Fruit fly (Drosophila melanogaster) whole organism, embryonic: ENCODE data around the gene GABA-B-R2.

ENCODE experiments used
- ATbp ChIP-seq: fragments of 200-800 bp; sonication (Bioruptor generic); optimal IDR thresholded peaks from 2 replicates; lab custom pipeline; 2017; ENCODE audit warnings: missing biosample characterization, mild to moderate bottlenecking, missing genetic modification characterization, missing genetic modification reagents
- Atf-2 ChIP-seq: fragments of 200-800 bp; sonication (Bioruptor generic); optimal IDR thresholded peaks from 2 replicates; lab custom pipeline; 2016; ENCODE audit warnings: missing biosample characterization, missing genetic modification characterization
- B-H1 ChIP-seq: fragments of 200-800 bp; sonication (Bioruptor generic); IDR thresholded peaks from 3 replicates; pipeline ENCODE4 v1.3.6; 2022; ENCODE audit warnings: missing biosample characterization, missing genetic modification characterization
- CG10267 ChIP-seq: fragments of 200-800 bp; sonication (Bioruptor generic); optimal IDR thresholded peaks from 2 replicates; lab custom pipeline; 2018; ENCODE audit warnings: missing biosample characterization, mild to moderate bottlenecking, missing genetic modification characterization, moderate library complexity
- CG10959 ChIP-seq: fragments of 200-800 bp; sonication (Bioruptor generic); IDR thresholded peaks from 2 replicates; pipeline ENCODE4 v1.3.6; 2022; ENCODE audit warnings: missing biosample characterization, missing genetic modification characterization
- CG11504 ChIP-seq: fragments of 200-800 bp; sonication (Bioruptor generic); optimal IDR thresholded peaks from 3 replicates; lab custom pipeline; 2019; ENCODE audit warnings: missing biosample characterization, mild to moderate bottlenecking, missing genetic modification characterization, moderate library complexity
- CG12104 ChIP-seq: fragments of 200-800 bp; sonication (Bioruptor generic); optimal IDR thresholded peaks from 3 replicates; lab custom pipeline; 2016; ENCODE audit warnings: missing biosample characterization, missing genetic modification characterization
- CG1233 ChIP-seq: fragments of 200-800 bp; sonication (Bioruptor generic); optimal IDR thresholded peaks from 4 replicates; lab custom pipeline; 2018; ENCODE audit warnings: missing biosample characterization, mild to moderate bottlenecking, missing genetic modification characterization
- CG14710 ChIP-seq: fragments of 200-800 bp; sonication (Bioruptor generic); optimal IDR thresholded peaks from 3 replicates; lab custom pipeline; 2019; ENCODE audit warnings: missing biosample characterization, mild to moderate bottlenecking, missing genetic modification characterization, moderate library complexity
- CG1602 ChIP-seq: fragments of 200-800 bp; sonication (Bioruptor generic); optimal IDR thresholded peaks from 3 replicates; lab custom pipeline; 2016; ENCODE audit warnings: missing biosample characterization, missing genetic modification characterization
- CG17361 ChIP-seq: fragments of 200-800 bp; sonication (Bioruptor generic); IDR thresholded peaks from 3 replicates; pipeline ENCODE4 v1.3.6; 2022; ENCODE audit warnings: missing biosample characterization, missing genetic modification characterization
- CG1792 ChIP-seq: fragments of 200-800 bp; sonication (Bioruptor generic); optimal IDR thresholded peaks from 2 replicates; lab custom pipeline; 2016; ENCODE audit warnings: missing biosample characterization, missing genetic modification characterization
- CG18262 ChIP-seq: fragments of 200-800 bp; optimal IDR thresholded peaks from 3 replicates; lab custom pipeline; 2019; ENCODE audit warnings: missing biosample characterization, mild to moderate bottlenecking, missing genetic modification characterization, moderate library complexity
- CG2120 ChIP-seq: fragments of 200-800 bp; sonication (Bioruptor generic); optimal IDR thresholded peaks from 3 replicates; lab custom pipeline; 2016; ENCODE audit warnings: missing biosample characterization, missing genetic modification characterization
- CG2199 ChIP-seq: fragments of 200-800 bp; sonication (Bioruptor generic); IDR thresholded peaks from 3 replicates; pipeline ENCODE4 v1.3.6; 2022; ENCODE audit warnings: missing biosample characterization, missing genetic modification characterization
- CG2712 ChIP-seq: fragments of 200-800 bp; optimal IDR thresholded peaks from 3 replicates; lab custom pipeline; 2019; ENCODE audit warnings: missing biosample characterization, mild to moderate bottlenecking, missing genetic modification characterization, moderate library complexity
- CG31441 ChIP-seq: fragments of 200-800 bp; sonication (Bioruptor generic); IDR thresholded peaks from 2 replicates; pipeline ENCODE4 v1.3.6; 2022; ENCODE audit warnings: missing biosample characterization, missing genetic modification characterization
- CG32532 ChIP-seq: fragments of 200-800 bp; sonication (Bioruptor generic); IDR thresholded peaks from 2 replicates; pipeline ENCODE4 v1.3.6; 2022; ENCODE audit warnings: missing biosample characterization, missing genetic modification characterization
- CG32767 ChIP-seq: fragments of 200-800 bp; sonication (Bioruptor generic); IDR thresholded peaks from 2 replicates; pipeline ENCODE4 v1.3.6; 2022; ENCODE audit warnings: missing biosample characterization, missing genetic modification characterization
- CG3281 ChIP-seq: fragments of 200-800 bp; sonication (Bioruptor generic); optimal IDR thresholded peaks from 3 replicates; lab custom pipeline; 2017; ENCODE audit warnings: missing biosample characterization, mild to moderate bottlenecking, missing genetic modification characterization
- CG34224 ChIP-seq: fragments of 200-800 bp; sonication (Bioruptor generic); IDR thresholded peaks from 3 replicates; pipeline ENCODE4 v1.3.6; 2022; ENCODE audit warnings: missing biosample characterization, missing genetic modification characterization; ENCODE audit not compliant: partially characterized antibody
- CG4404 ChIP-seq: fragments of 200-800 bp; sonication (Bioruptor generic); IDR thresholded peaks from 2 replicates; pipeline ENCODE4 v1.3.6; 2022; ENCODE audit warnings: missing biosample characterization, missing genetic modification characterization
- CG8388 ChIP-seq: fragments of 200-800 bp; sonication (Bioruptor generic); optimal IDR thresholded peaks from 2 replicates; lab custom pipeline; 2019; ENCODE audit warnings: missing biosample characterization, mild to moderate bottlenecking, missing genetic modification characterization, moderate library complexity
- CG8924 ChIP-seq: fragments of 200-800 bp; optimal IDR thresholded peaks from 3 replicates; lab custom pipeline; 2019; ENCODE audit warnings: missing biosample characterization, mild to moderate bottlenecking, missing genetic modification characterization, moderate library complexity
- CG9876 ChIP-seq: fragments of 200-800 bp; sonication (Bioruptor generic); optimal IDR thresholded peaks from 2 replicates; lab custom pipeline; 2016; ENCODE audit warnings: missing biosample characterization, missing genetic modification characterization
- D19A ChIP-seq: fragments of 200-800 bp; optimal IDR thresholded peaks from 3 replicates; lab custom pipeline; 2019; ENCODE audit warnings: missing biosample characterization, mild to moderate bottlenecking, missing genetic modification characterization, moderate library complexity
- D19B ChIP-seq: fragments of 200-800 bp; sonication (Bioruptor generic); optimal IDR thresholded peaks from 2 replicates; lab custom pipeline; 2017; ENCODE audit warnings: missing biosample characterization, mild to moderate bottlenecking, missing genetic modification characterization
- Dip3 ChIP-seq: fragments of 200-800 bp; sonication (Bioruptor generic); optimal IDR thresholded peaks from 3 replicates; lab custom pipeline; 2016; ENCODE audit warnings: missing biosample characterization, missing genetic modification characterization
- E2f1 ChIP-seq: fragments of 200-800 bp; sonication (Bioruptor generic); IDR thresholded peaks from 2 replicates; pipeline ENCODE4 v1.3.6; 2022; ENCODE audit warnings: missing biosample characterization, missing genetic modification characterization
- Hr51 ChIP-seq, 2 experiments: fragments of 200-800 bp; sonication (Bioruptor generic); optimal IDR thresholded peaks; 2 replicates in 1 of 2; 3 replicates in 1 of 2; lab custom pipeline; 2016 to 2018; ENCODE audit warnings: missing biosample characterization in 2 of 2, missing genetic modification characterization in 2 of 2, mild to moderate bottlenecking in 1 of 2, moderate library complexity in 1 of 2
- Nf-YB ChIP-seq: fragments of 200-800 bp; sonication (Bioruptor generic); optimal IDR thresholded peaks from 3 replicates; lab custom pipeline; 2019; ENCODE audit warnings: missing biosample characterization, mild to moderate bottlenecking, missing genetic modification characterization, moderate library complexity
- Oli ChIP-seq: fragments of 200-800 bp; sonication (Bioruptor generic); optimal IDR thresholded peaks from 2 replicates; lab custom pipeline; 2018; ENCODE audit warnings: missing biosample characterization, mild to moderate bottlenecking, missing genetic modification characterization, moderate library complexity
- Sox100B ChIP-seq: fragments of 200-800 bp; sonication (Bioruptor generic); optimal IDR thresholded peaks from 3 replicates; lab custom pipeline; 2018; ENCODE audit warnings: missing biosample characterization, mild to moderate bottlenecking, missing genetic modification characterization
- chm ChIP-seq: fragments of 200-800 bp; sonication (Bioruptor generic); IDR thresholded peaks from 2 replicates; pipeline ENCODE4 v1.3.6; 2022; ENCODE audit warnings: missing biosample characterization, missing genetic modification characterization
- cwo ChIP-seq: fragments of 200-800 bp; sonication (Bioruptor generic); optimal IDR thresholded peaks from 3 replicates; lab custom pipeline; 2017; ENCODE audit warnings: missing biosample characterization, missing genetic modification characterization, mild to moderate bottlenecking, moderate library complexity, missing genetic modification reagents
- dmrt11E ChIP-seq: fragments of 200-800 bp; sonication (Bioruptor generic); optimal IDR thresholded peaks from 3 replicates; lab custom pipeline; 2018; ENCODE audit warnings: missing biosample characterization, mild to moderate bottlenecking, missing genetic modification characterization, moderate library complexity
- fd96Cb ChIP-seq: fragments of 200-800 bp; sonication (Bioruptor generic); optimal IDR thresholded peaks from 2 replicates; lab custom pipeline; 2018; ENCODE audit warnings: missing biosample characterization, mild to moderate bottlenecking, missing genetic modification characterization, moderate library complexity
- gem ChIP-seq: fragments of 200-800 bp; sonication (Bioruptor generic); optimal IDR thresholded peaks from 2 replicates; lab custom pipeline; 2019; ENCODE audit warnings: missing biosample characterization, mild to moderate bottlenecking, missing genetic modification characterization, moderate library complexity
- grn ChIP-seq: fragments of 200-800 bp; sonication (Bioruptor generic); optimal IDR thresholded peaks from 3 replicates; lab custom pipeline; 2017; ENCODE audit warnings: missing biosample characterization, missing genetic modification characterization
- hkb ChIP-seq, 2 experiments: fragments of 200-800 bp in 1 of 2; fragments of >200 bp in 1 of 2; sonication (Bioruptor generic) in 1 of 2; IDR thresholded peaks in 1 of 2; optimal IDR thresholded peaks in 1 of 2; 2 replicates each; pipeline versions ENCODE4 v1.3.6 to Lab custom; 2017 to 2022; ENCODE audit warnings: missing biosample characterization in 1 of 2, missing genetic modification characterization in 1 of 2
- klu ChIP-seq: fragments of 200-800 bp; sonication (Bioruptor generic); IDR thresholded peaks from 2 replicates; pipeline ENCODE4 v1.3.6; 2022; ENCODE audit warnings: missing biosample characterization, missing genetic modification characterization
- prd ChIP-seq, 3 experiments: fragments of >200 bp in 2 of 3; fragments of 200-800 bp in 1 of 3; sonication (Bioruptor generic) in 1 of 3; optimal IDR thresholded peaks in 2 of 3; IDR thresholded peaks in 1 of 3; 2 replicates in 2 of 3; 3 replicates in 1 of 3; pipeline versions ENCODE4 v1.3.6 to Lab custom; 2017 to 2022; ENCODE audit warnings: missing biosample characterization in 1 of 3, missing genetic modification characterization in 1 of 3
- psq ChIP-seq: fragments of 200-800 bp; sonication (Bioruptor generic); optimal IDR thresholded peaks from 2 replicates; lab custom pipeline; 2017; ENCODE audit warnings: missing biosample characterization, missing genetic modification characterization
- stwl ChIP-seq: fragments of 200-800 bp; sonication (Bioruptor generic); optimal IDR thresholded peaks from 3 replicates; lab custom pipeline; 2018; ENCODE audit warnings: missing biosample characterization, mild to moderate bottlenecking, missing genetic modification characterization, moderate library complexity
- tap ChIP-seq: fragments of 200-800 bp; optimal IDR thresholded peaks from 3 replicates; lab custom pipeline; 2019; ENCODE audit warnings: missing biosample characterization, mild to moderate bottlenecking, missing genetic modification characterization, moderate library complexity
- tna ChIP-seq: fragments of 200-800 bp; sonication (Bioruptor generic); IDR thresholded peaks from 2 replicates; pipeline ENCODE4 v1.3.6; 2022; ENCODE audit warnings: missing biosample characterization, missing genetic modification characterization; ENCODE audit not compliant: partially characterized antibody
- trem ChIP-seq: fragments of 200-800 bp; optimal IDR thresholded peaks from 3 replicates; lab custom pipeline; 2019; ENCODE audit warnings: missing biosample characterization, mild to moderate bottlenecking, missing genetic modification characterization, moderate library complexity

GABA-B-R2 gene

DNA sequence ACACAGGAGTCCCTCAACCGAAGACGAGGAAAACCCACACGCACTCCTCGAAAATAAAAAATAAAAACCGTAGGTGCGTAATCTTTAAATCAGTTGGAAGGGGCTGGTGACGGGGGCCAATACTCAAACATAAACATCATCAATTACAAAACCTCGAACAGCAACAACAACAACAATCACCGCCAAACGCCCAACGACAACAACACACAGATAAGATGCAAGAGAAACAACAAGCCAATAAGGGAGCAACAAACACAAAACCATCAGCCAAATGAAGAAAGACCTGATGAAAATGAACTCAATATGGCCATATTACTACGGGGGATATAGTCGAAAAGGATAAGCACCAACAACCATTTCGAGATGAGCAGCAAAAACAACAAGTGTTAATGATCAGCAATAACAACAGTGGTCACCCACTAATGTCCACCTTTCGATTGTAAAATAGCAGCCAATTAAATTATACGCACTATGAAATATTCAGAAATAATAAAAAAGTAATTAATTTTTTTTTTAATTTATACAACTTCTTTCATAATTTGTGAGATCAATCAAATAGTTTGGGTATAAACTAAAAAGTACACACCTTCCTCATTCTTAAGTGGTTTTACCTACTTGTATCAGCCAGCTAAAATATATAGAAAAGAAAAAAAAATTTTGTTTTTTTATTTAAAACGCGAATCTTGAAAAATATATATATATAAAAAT, 48.2 kb upstream of the GABA-B-R2 start (continued):
- TF ChIP-seq CG17361 (GFP tag; lab: Robert Waterston, UW) (peak; percentile 62; the same call in 2 of the 3 replicates), stwl (tag; lab: Kevin White, UChicago) (peak; percentile 3), Nf-YB (GFP tag; lab: Kevin White, UChicago) (peak; percentile 19), B-H1 (GFP tag; lab: Robert Waterston, UW) (0 out of 3 replicates have a peak, but pooled peaks have one; percentile 13), CG8924 (tag; lab: Kevin White, UChicago) (peak; percentile 42), trem (tag; lab: Kevin White, UChicago) (peak; percentile 1), Atf-2 (GFP tag; lab: Kevin White, UChicago) (no peak), ATbp (GFP tag; lab: Kevin White, UChicago) (no peak), klu (GFP tag; lab: Robert Waterston, UW) (peak; percentile 14; the same call in 1 of the 2 replicates), D19A (tag; lab: Kevin White, UChicago) (peak; percentile 60), CG2712 (tag; lab: Kevin White, UChicago) (peak; percentile 66), CG34224 (GFP tag; lab: Robert Waterston, UW) (no peak), CG3281 (GFP tag; lab: Kevin White, UChicago) (peak; percentile 13), CG1792 (GFP tag; lab: Kevin White, UChicago) (no peak), CG2120 (GFP tag; lab: Kevin White, UChicago) (no peak), D19B (no peak), Oli (peak; percentile 29), Sox100B (peak; percentile 63), CG32532 (no peak), cwo (GFP tag; lab: Kevin White, UChicago) (peak; percentile 8), Dip3 (GFP tag; lab: Kevin White, UChicago) (no peak), tap (tag; lab: Kevin White, UChicago) (peak; percentile 47), grn (GFP tag; lab: Kevin White, UChicago) (peak; percentile 88), E2f1 (0 out of 2 replicates have a peak, but pooled peaks have one; percentile 10), prd (optimal IDR thresholded peaks at IDR 0.05; lab: Kevin White, UChicago) (no peak), prd (GFP tag; IDR thresholded peaks at IDR 0.05; lab: Robert Waterston, UW) (peak; percentile 41; the same call in 1 of the 3 replicates), tna (GFP tag; lab: Robert Waterston, UW) (peak; percentile 17; the same call in 1 of the 2 replicates), CG32767 (no peak), CG31441 (GFP tag; lab: Robert Waterston, UW) (peak; percentile 73), CG10267 (peak; percentile 65), CG8388 (GFP tag; lab: Kevin White, UChicago) (peak; percentile 30), CG1233 (peak; percentile 41), hkb (optimal IDR thresholded peaks at IDR 0.05; lab: Kevin White, UChicago) (no peak), hkb (GFP tag; IDR thresholded peaks at IDR 0.05; lab: Robert Waterston, UW) (peak; percentile 30), dmrt11E (peak; percentile 67), CG18262 (peak; percentile 70), CG11504 (tag; lab: Kevin White, UChicago) (peak; percentile 70), CG10959 (GFP tag; lab: Robert Waterston, UW) (peak; percentile 69), gem (tag; lab: Kevin White, UChicago) (peak; percentile 65), chm (no peak), CG12104 (peak; percentile 6), CG14710 (tag; lab: Kevin White, UChicago) (peak; percentile 76), CG4404 (GFP tag; lab: Robert Waterston, UW) (peak; percentile 51), CG1602 (GFP tag; lab: Kevin White, UChicago) (peak; percentile 13), CG2199 (GFP tag; lab: Robert Waterston, UW) (peak; percentile 41; the same call in 1 of the 3 replicates), psq (GFP tag; lab: Kevin White, UChicago) (no peak), CG9876 (GFP tag; lab: Kevin White, UChicago) (no peak), fd96Cb (tag; lab: Kevin White, UChicago) (peak; percentile 58), Hr51 (GFP tag; optimal IDR thresholded peaks at IDR 0.05; lab: Kevin White, UChicago) (peak in 1 of 2 experiments; percentile 41)
